Fruit fly (Drosophila melanogaster): ENCODE measurements around the gene CG8369.

Gene CG8369

DNA sequence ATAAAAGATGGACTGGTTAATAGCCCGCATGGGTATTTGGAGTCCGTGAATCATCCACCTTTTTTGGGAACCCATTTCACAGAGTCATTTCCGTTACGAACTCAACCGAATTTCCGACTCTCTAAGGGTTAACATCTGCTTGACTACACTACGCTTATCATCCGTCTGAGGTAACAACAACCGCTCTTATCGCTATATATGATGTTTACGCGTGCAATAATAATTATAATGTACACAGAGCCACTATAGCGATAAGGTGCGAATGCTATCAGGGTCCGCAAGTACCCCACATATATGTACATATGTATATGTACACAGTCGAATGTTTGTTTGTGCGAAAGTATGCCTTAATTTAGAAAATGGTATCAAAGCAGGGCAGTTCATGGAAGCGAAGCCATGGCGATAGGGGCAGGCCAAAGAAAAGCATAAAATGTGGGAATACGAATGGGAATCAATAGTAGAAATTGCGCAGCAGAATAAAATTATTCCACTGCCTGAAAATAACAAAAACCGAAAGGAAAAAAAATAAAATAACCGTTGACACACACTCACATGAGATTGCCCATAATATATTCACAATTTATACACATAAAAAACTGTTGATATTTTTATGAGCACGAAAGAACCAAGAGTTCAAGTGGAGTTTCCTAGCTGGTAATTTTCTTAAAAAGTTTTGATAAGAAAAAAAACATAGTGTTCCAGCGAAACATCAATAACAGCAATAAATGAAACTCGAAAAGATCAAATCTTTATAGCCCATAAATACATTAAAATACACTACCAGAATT, 11.2 kb upstream of the CG8369 start (continued):
- TF ChIP-seq CG4318 (GFP tag; optimal IDR thresholded peaks at IDR 0.05) (no peak), Hr38 (GFP tag; optimal IDR thresholded peaks at IDR 0.05) (no peak), dac (GFP tag; optimal IDR thresholded peaks at IDR 0.05) (no peak), CG11294 (GFP tag; IDR thresholded peaks at IDR 0.05) (peak; percentile 50; the same call in 1 of the 2 replicates), dsx (GFP tag; optimal IDR thresholded peaks at IDR 0.05; ENCODE audit: poor library complexity, severe bottlenecking) (no peak), Eip75B (GFP tag; optimal IDR thresholded peaks at IDR 0.05) (peak; percentile 19), acj6 (GFP tag; optimal IDR thresholded peaks at IDR 0.05) (no peak), spab (GFP tag; optimal IDR thresholded peaks at IDR 0.05) (peak; percentile 61), svp (GFP tag) (no peak), salr (GFP tag; optimal IDR thresholded peaks at IDR 0.05) (peak in 1 of 2 experiments; percentile 34), Gug (GFP tag; IDR thresholded peaks at IDR 0.05) (peak; percentile 71), cyc (GFP tag; optimal IDR thresholded peaks at IDR 0.05) (no peak), vri (GFP tag; optimal IDR thresholded peaks at IDR 0.05) (peak; percentile 99), CG7368 (GFP tag; optimal IDR thresholded peaks at IDR 0.05) (peak; percentile 43), Smox (GFP tag; optimal IDR thresholded peaks at IDR 0.05) (peak; percentile 16), topi (GFP tag; optimal IDR thresholded peaks at IDR 0.05) (no peak), CG10669 (GFP tag; optimal IDR thresholded peaks at IDR 0.05) (peak; percentile 65)

DNA sequence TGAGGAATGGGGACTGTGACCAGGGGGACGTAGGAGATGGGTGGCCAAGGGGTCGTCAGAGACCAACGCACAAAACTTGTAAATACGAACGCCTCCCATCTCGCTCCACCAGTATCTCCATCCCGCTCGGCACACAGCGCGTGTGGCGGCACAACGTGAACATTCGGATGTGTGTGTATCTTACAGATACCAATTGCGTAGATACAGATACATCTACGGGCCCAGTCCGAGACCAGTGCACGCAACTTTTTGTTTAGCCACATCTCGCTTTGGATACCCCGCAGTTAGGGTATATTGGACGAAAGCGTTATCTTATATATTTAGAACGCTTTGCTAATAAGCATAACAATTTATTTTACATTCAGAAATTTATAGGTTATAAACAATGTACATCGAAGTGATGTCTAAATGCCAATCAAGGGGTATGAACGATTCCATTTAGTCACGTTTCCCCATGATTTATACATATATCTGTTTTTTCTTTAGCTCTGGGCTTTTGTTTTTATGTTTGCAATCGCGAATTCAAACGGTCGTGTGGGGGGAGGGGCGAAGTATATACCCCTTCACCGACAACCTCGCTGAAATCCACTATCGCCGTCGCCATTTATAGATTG, 10.4 kb upstream of the CG8369 start:
- peak; percentile 99 for TF ChIP-seq CG10631 (GFP tag; optimal IDR thresholded peaks at IDR 0.05)
- peak; percentile 99 for TF ChIP-seq Hr39 (GFP tag; optimal IDR thresholded peaks at IDR 0.05)
- TF ChIP-seq CG34406 (GFP tag; optimal IDR thresholded peaks at IDR 0.05), result peak; percentile 98
- peak; percentile 100 for TF ChIP-seq CG32006 (GFP tag; optimal IDR thresholded peaks at IDR 0.05)
- TF ChIP-seq achi (GFP tag; optimal IDR thresholded peaks at IDR 0.05), result peak; percentile 98
- TF ChIP-seq CG8319 (GFP tag; optimal IDR thresholded peaks at IDR 0.05), result peak; percentile 97
- peak; percentile 98 for TF ChIP-seq lz (GFP tag; optimal IDR thresholded peaks at IDR 0.05)
- TF ChIP-seq CG11762 (GFP tag; optimal IDR thresholded peaks at IDR 0.05; ENCODE audit: insufficient read depth), result peak; percentile 99
- TF ChIP-seq CG4318 (GFP tag; optimal IDR thresholded peaks at IDR 0.05), result peak; percentile 99
- TF ChIP-seq CG15336 (GFP tag; IDR thresholded peaks at IDR 0.05), result peak; percentile 99
- peak; percentile 87 for TF ChIP-seq Hr38 (GFP tag; optimal IDR thresholded peaks at IDR 0.05)
- TF ChIP-seq svp (GFP tag), result peak; percentile 98
- TF ChIP-seq Eip78C (GFP tag), result peak; percentile 100
- TF ChIP-seq Sox15 (GFP tag; optimal IDR thresholded peaks at IDR 0.05), result peak; percentile 97
- peak; percentile 99 for TF ChIP-seq Eip75B (GFP tag; optimal IDR thresholded peaks at IDR 0.05)
- peak; percentile 99 for TF ChIP-seq CG11294 (GFP tag; IDR thresholded peaks at IDR 0.05)
- peak; percentile 84 for TF ChIP-seq Blimp-1 (GFP tag; optimal IDR thresholded peaks at IDR 0.05)
- peak; percentile 99 for TF ChIP-seq CG6276 (GFP tag; optimal IDR thresholded peaks at IDR 0.05)
- peak; percentile 99 for TF ChIP-seq CG3919 (GFP tag; optimal IDR thresholded peaks at IDR 0.05)
- peak; percentile 98 for TF ChIP-seq ss (GFP tag; optimal IDR thresholded peaks at IDR 0.05)
- peak; percentile 99 for TF ChIP-seq pdm3 (GFP tag; optimal IDR thresholded peaks at IDR 0.05)
- TF ChIP-seq Gug (GFP tag; IDR thresholded peaks at IDR 0.05), result peak; percentile 98
- peak; percentile 98 for TF ChIP-seq CG16779 (tag; optimal IDR thresholded peaks at IDR 0.05)
- peak; percentile 99 for TF ChIP-seq Sox14 (GFP tag; optimal IDR thresholded peaks at IDR 0.05)
- peak; percentile 99 for TF ChIP-seq CG6163 (GFP tag; IDR thresholded peaks at IDR 0.05)
- TF ChIP-seq dsx (GFP tag; optimal IDR thresholded peaks at IDR 0.05; ENCODE audit: poor library complexity, severe bottlenecking), result peak; percentile 98
- peak; percentile 99 for TF ChIP-seq fd59A (GFP tag; optimal IDR thresholded peaks at IDR 0.05)
- TF ChIP-seq CG9139 (GFP tag; optimal IDR thresholded peaks at IDR 0.05), result peak; percentile 95
- peak; percentile 99 for TF ChIP-seq Lpt (GFP tag; optimal IDR thresholded peaks at IDR 0.05)
- TF ChIP-seq CG10669 (GFP tag; optimal IDR thresholded peaks at IDR 0.05), result peak; percentile 99
- TF ChIP-seq acj6 (GFP tag; optimal IDR thresholded peaks at IDR 0.05), result peak; percentile 99
- peak; percentile 98 for TF ChIP-seq dac (GFP tag; optimal IDR thresholded peaks at IDR 0.05)
- peak; percentile 91 for TF ChIP-seq fd85E (GFP tag; optimal IDR thresholded peaks at IDR 0.05)
- TF ChIP-seq spab (GFP tag; optimal IDR thresholded peaks at IDR 0.05), result peak; percentile 99
- TF ChIP-seq Ets96B (tag; optimal IDR thresholded peaks at IDR 0.05), result peak; percentile 99
- peak; percentile 97 for TF ChIP-seq CG11902 (GFP tag; optimal IDR thresholded peaks at IDR 0.05)
- peak; percentile 99 for TF ChIP-seq CG8119 (GFP tag; IDR thresholded peaks at IDR 0.05)
- peak; percentile 98 for TF ChIP-seq Eip93F (GFP tag; optimal IDR thresholded peaks at IDR 0.05)
- peak; percentile 98 for TF ChIP-seq Sox102F (GFP tag; optimal IDR thresholded peaks at IDR 0.05)
- peak; percentile 99 for TF ChIP-seq CG6792 (GFP tag; optimal IDR thresholded peaks at IDR 0.05)

Data from whole organism, prepupa.